Fruit fly (Drosophila melanogaster) whole organism: ENCODE results near the gene SPARC.

Experiments
- CG8478 ChIP-seq: fragments of >200 bp; optimal IDR thresholded peaks from 2 replicates; lab custom pipeline; 2018; ENCODE audit warnings: inconsistent platforms
- Dll ChIP-seq: fragments of >200 bp; optimal IDR thresholded peaks from 2 replicates; lab custom pipeline; 2017
- EcR ChIP-seq, 2 experiments: fragments of >200 bp; optimal IDR thresholded peaks; 2 replicates each; lab custom pipeline; 2017; ENCODE audit warnings: missing biosample characterization in 2 of 2, missing genetic modification characterization in 2 of 2, missing genetic modification reagents in 2 of 2
- pan ChIP-seq: fragments of >200 bp; optimal IDR thresholded peaks from 2 replicates; lab custom pipeline; 2017
- psq ChIP-seq: fragments of >200 bp; optimal IDR thresholded peaks from 2 replicates; lab custom pipeline; 2017
- usp ChIP-seq: fragments of >200 bp; optimal IDR thresholded peaks from 2 replicates; lab custom pipeline; 2017; ENCODE audit warnings: missing biosample characterization, missing genetic modification characterization, mixed read lengths

- TF ChIP-seq pan (lab: Kevin White, UChicago) (no peak), CG8478 (lab: Kevin White, UChicago) (no peak), EcR (GFP tag; optimal IDR thresholded peaks at IDR 0.05; lab: Kevin White, UChicago) (no peak), Dll (no peak), usp (GFP tag; lab: Kevin White, UChicago) (no peak), psq (lab: Kevin White, UChicago) (no peak)
Measured at dm6 chr3R:26883015-26883292, 11.2 kb upstream of the SPARC start.
